Worm (Caenorhabditis elegans) whole organism, L4/young adult: Measurements from ENCODE around the gene srd-35.

Source experiments
- W03F9.2 ChIP-seq: fragments of 150-350 bp; optimal IDR thresholded peaks from 2 replicates; lab custom pipeline; 2014; ENCODE audit warnings: missing biosample characterization, missing genetic modification characterization
- dao-5 ChIP-seq: sonication (generic microtip); optimal IDR thresholded peaks from 2 replicates; lab custom pipeline; 2016; ENCODE audit warnings: missing genotype, missing genetic modification characterization, moderate library complexity, missing compliant biosample characterization
- him-1 ChIP-seq: sonication (generic microtip); optimal IDR thresholded peaks from 2 replicates; lab custom pipeline; 2016; ENCODE audit warnings: missing genotype, missing genetic modification reagents, missing genetic modification characterization, missing compliant biosample characterization

DNA sequence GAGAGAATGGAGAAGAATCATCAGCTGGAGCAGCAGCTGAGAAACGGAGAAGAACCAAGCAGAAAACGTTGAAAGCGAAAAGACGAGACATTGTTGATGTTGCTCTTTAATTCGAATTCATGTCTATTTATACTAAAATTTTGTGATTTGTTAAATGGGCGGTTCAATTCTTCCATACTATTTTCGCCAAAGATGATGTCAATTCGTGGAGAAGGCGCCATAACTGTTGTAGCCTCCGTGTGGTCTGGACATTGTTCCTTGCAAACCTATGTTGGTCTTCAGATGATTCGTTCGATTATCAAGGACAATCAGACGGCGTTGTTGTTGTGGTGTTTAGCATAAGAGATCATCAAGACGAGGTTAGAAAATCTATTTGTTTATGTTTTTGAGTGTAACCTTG lies 33.2 kb downstream of the srd-35 start, which contains the start of gene far-3:
- TF ChIP-seq dao-5 = no peak
- no peak for TF ChIP-seq him-1 (tag; lab: Kevin White, UChicago)
- no peak for TF ChIP-seq W03F9.2 (tag; lab: Kevin White, UChicago)
